Fruit fly (Drosophila melanogaster) whole organism, prepupa: ENCODE data around the gene Nuf2.
A peak's percentile ranks its signal among the peaks of the same experiment; 100 is the strongest.

Experiments used
- CG10631 ChIP-seq: fragments of 200-800 bp; sonication (Bioruptor generic); optimal IDR thresholded peaks from 2 replicates; lab custom pipeline; 2016; ENCODE audit warnings: missing biosample characterization, missing genetic modification characterization
- CG10669 ChIP-seq: fragments of 200-800 bp; sonication (Bioruptor generic); optimal IDR thresholded peaks from 3 replicates; lab custom pipeline; 2018; ENCODE audit warnings: missing biosample characterization, mild to moderate bottlenecking, missing genetic modification characterization, moderate library complexity
- CG11294 ChIP-seq: fragments of 200-800 bp; sonication (Bioruptor generic); IDR thresholded peaks from 2 replicates; pipeline ENCODE4 v1.3.6; 2022; ENCODE audit warnings: missing biosample characterization, missing genetic modification characterization
- CG11902 ChIP-seq: fragments of 200-800 bp; sonication (Bioruptor generic); optimal IDR thresholded peaks from 3 replicates; lab custom pipeline; 2016; ENCODE audit warnings: missing biosample characterization, missing genetic modification characterization
- CG15336 ChIP-seq: fragments of 200-800 bp; sonication (Bioruptor generic); IDR thresholded peaks from 2 replicates; pipeline ENCODE4 v1.3.6; 2022; ENCODE audit warnings: missing biosample characterization, missing genetic modification characterization
- CG16779 ChIP-seq: fragments of 200-800 bp; sonication (Bioruptor generic); optimal IDR thresholded peaks from 3 replicates; lab custom pipeline; 2017; ENCODE audit warnings: missing biosample characterization, mild to moderate bottlenecking, missing genetic modification characterization
- CG31627 ChIP-seq: fragments of 200-800 bp; sonication (Bioruptor generic); optimal IDR thresholded peaks from 3 replicates; lab custom pipeline; 2016; ENCODE audit warnings: missing biosample characterization, missing genetic modification characterization
- CG34406 ChIP-seq: fragments of 200-800 bp; sonication (Bioruptor generic); optimal IDR thresholded peaks from 3 replicates; lab custom pipeline; 2016; ENCODE audit warnings: missing biosample characterization, missing genetic modification characterization
- CG3919 ChIP-seq: fragments of 200-800 bp; sonication (Bioruptor generic); optimal IDR thresholded peaks from 3 replicates; lab custom pipeline; 2016; ENCODE audit warnings: missing biosample characterization, missing genetic modification characterization
- CG4318 ChIP-seq: fragments of 200-800 bp; sonication (Bioruptor generic); optimal IDR thresholded peaks from 3 replicates; lab custom pipeline; 2017; ENCODE audit warnings: missing biosample characterization, mild to moderate bottlenecking, missing genetic modification characterization
- CG6163 ChIP-seq: fragments of 200-800 bp; sonication (Bioruptor generic); IDR thresholded peaks from 3 replicates; pipeline ENCODE4 v1.3.6; 2022; ENCODE audit warnings: missing biosample characterization, missing genetic modification characterization
- CG6276 ChIP-seq: fragments of 200-800 bp; sonication (Bioruptor generic); optimal IDR thresholded peaks from 2 replicates; lab custom pipeline; 2017; ENCODE audit warnings: missing biosample characterization, mild to moderate bottlenecking, missing genetic modification characterization
- CG6792 ChIP-seq: fragments of 200-800 bp; sonication (Bioruptor generic); optimal IDR thresholded peaks from 3 replicates; lab custom pipeline; 2016; ENCODE audit warnings: missing biosample characterization, missing genetic modification characterization
- CG6808 ChIP-seq: fragments of 200-800 bp; sonication (Bioruptor generic); optimal IDR thresholded peaks from 3 replicates; lab custom pipeline; 2017; ENCODE audit warnings: missing biosample characterization, missing genetic modification characterization, mild to moderate bottlenecking, moderate library complexity, missing genetic modification reagents
- CG7368 ChIP-seq: fragments of 200-800 bp; sonication (Bioruptor generic); optimal IDR thresholded peaks from 3 replicates; lab custom pipeline; 2016; ENCODE audit warnings: missing biosample characterization, missing genetic modification characterization
- CG8119 ChIP-seq: fragments of 200-800 bp; sonication (Bioruptor generic); IDR thresholded peaks from 3 replicates; pipeline ENCODE4 v1.3.6; 2022; ENCODE audit warnings: missing biosample characterization, missing genetic modification characterization
- CG9139 ChIP-seq: fragments of 200-800 bp; sonication (Bioruptor generic); optimal IDR thresholded peaks from 3 replicates; lab custom pipeline; 2017; ENCODE audit warnings: missing biosample characterization, mild to moderate bottlenecking, missing genetic modification characterization
- Eip75B ChIP-seq: fragments of 200-800 bp; sonication (Bioruptor generic); optimal IDR thresholded peaks from 3 replicates; lab custom pipeline; 2016; ENCODE audit warnings: missing biosample characterization, missing genetic modification characterization
- Eip78C ChIP-seq: fragments of 200-800 bp; sonication (Bioruptor generic); peaks from one replicate; lab custom pipeline; 2016; ENCODE audit warnings: missing biosample characterization, missing genetic modification characterization
- Lpt ChIP-seq: fragments of 200-800 bp; sonication (Bioruptor generic); optimal IDR thresholded peaks from 3 replicates; lab custom pipeline; 2016; ENCODE audit warnings: missing biosample characterization, missing genetic modification characterization
- Smox ChIP-seq: fragments of 200-800 bp; sonication (Bioruptor generic); optimal IDR thresholded peaks from 3 replicates; lab custom pipeline; 2016; ENCODE audit warnings: missing biosample characterization, missing genetic modification characterization
- Sox102F ChIP-seq: fragments of 200-800 bp; sonication (Bioruptor generic); optimal IDR thresholded peaks from 2 replicates; lab custom pipeline; 2016; ENCODE audit warnings: missing biosample characterization, mild to moderate bottlenecking, missing genetic modification characterization
- Sox15 ChIP-seq: fragments of 200-800 bp; sonication (Bioruptor generic); optimal IDR thresholded peaks from 3 replicates; lab custom pipeline; 2016; ENCODE audit warnings: missing biosample characterization, missing genetic modification characterization
- acj6 ChIP-seq: fragments of 200-800 bp; sonication (Bioruptor generic); optimal IDR thresholded peaks from 3 replicates; lab custom pipeline; 2016; ENCODE audit warnings: missing biosample characterization, missing genetic modification characterization
- cyc ChIP-seq: fragments of 200-800 bp; sonication (Bioruptor generic); optimal IDR thresholded peaks from 3 replicates; lab custom pipeline; 2016; ENCODE audit warnings: missing biosample characterization, missing genetic modification characterization
- eg ChIP-seq: fragments of 200-800 bp; sonication (Bioruptor generic); IDR thresholded peaks from 3 replicates; pipeline ENCODE4 v1.3.6; 2022; ENCODE audit warnings: missing biosample characterization, missing genetic modification characterization
- esn ChIP-seq: fragments of 200-800 bp; sonication (Bioruptor generic); optimal IDR thresholded peaks from 2 replicates; lab custom pipeline; 2016; ENCODE audit warnings: missing biosample characterization, mild to moderate bottlenecking, missing genetic modification characterization, moderate library complexity
- fd59A ChIP-seq: fragments of 200-800 bp; sonication (Bioruptor generic); optimal IDR thresholded peaks from 2 replicates; lab custom pipeline; 2017; ENCODE audit warnings: missing biosample characterization, mild to moderate bottlenecking, missing genetic modification characterization, missing genetic modification reagents
- fd85E ChIP-seq: fragments of 200-800 bp; sonication (Bioruptor generic); optimal IDR thresholded peaks from 3 replicates; lab custom pipeline; 2016; ENCODE audit warnings: missing biosample characterization, missing genetic modification characterization
- lz ChIP-seq: fragments of 200-800 bp; sonication (Bioruptor generic); optimal IDR thresholded peaks from 3 replicates; lab custom pipeline; 2016; ENCODE audit warnings: missing biosample characterization, missing genetic modification characterization
- net ChIP-seq: fragments of 200-800 bp; sonication (Bioruptor generic); optimal IDR thresholded peaks from 3 replicates; lab custom pipeline; 2016; ENCODE audit warnings: missing biosample characterization, missing genetic modification characterization
- pdm3 ChIP-seq: fragments of 200-800 bp; sonication (Bioruptor generic); optimal IDR thresholded peaks from 3 replicates; lab custom pipeline; 2016; ENCODE audit warnings: missing biosample characterization, missing genetic modification characterization
- spab ChIP-seq: fragments of 200-800 bp; sonication (Bioruptor generic); optimal IDR thresholded peaks from 2 replicates; lab custom pipeline; 2017; ENCODE audit warnings: missing biosample characterization, mild to moderate bottlenecking, missing genetic modification characterization, missing genetic modification reagents
- ss ChIP-seq, 2 experiments: fragments of 200-800 bp; sonication (Bioruptor generic); optimal IDR thresholded peaks; 2 replicates in 1 of 2; 3 replicates in 1 of 2; lab custom pipeline; 2017 to 2018; ENCODE audit warnings: mild to moderate bottlenecking in 2 of 2, missing biosample characterization in 2 of 2, missing genetic modification characterization in 2 of 2, moderate library complexity in 1 of 2
- svp ChIP-seq: fragments of 200-800 bp; sonication (Bioruptor generic); peaks from one replicate; lab custom pipeline; 2016; ENCODE audit warnings: missing biosample characterization, missing genetic modification characterization
- topi ChIP-seq: fragments of 200-800 bp; sonication (Bioruptor generic); optimal IDR thresholded peaks from 3 replicates; lab custom pipeline; 2016; ENCODE audit warnings: missing biosample characterization, missing genetic modification characterization
- vri ChIP-seq: fragments of 200-800 bp; sonication (Bioruptor generic); optimal IDR thresholded peaks from 3 replicates; lab custom pipeline; 2016; ENCODE audit warnings: missing biosample characterization, mild to moderate bottlenecking, missing genetic modification characterization

Gene Nuf2

dm6 chr2L:7071862-7072261 is 6.2 kb upstream of the Nuf2 start (continued):
- TF ChIP-seq spab (GFP tag; lab: Kevin White, UChicago) (peak; percentile 26), ss (GFP tag; optimal IDR thresholded peaks at IDR 0.05; lab: Kevin White, UChicago) (peak; percentile 39 to 68), CG8119 (GFP tag; lab: Robert Waterston, UW) (peak; percentile 50; the same call in 1 of the 3 replicates), CG11294 (GFP tag; lab: Robert Waterston, UW) (0 out of 2 replicates have a peak, but pooled peaks have one; percentile 30), lz (peak; percentile 1), topi (peak; percentile 40), Sox15 (GFP tag; lab: Kevin White, UChicago) (peak; percentile 11), CG6163 (GFP tag; lab: Robert Waterston, UW) (peak; percentile 83), net (GFP tag; lab: Kevin White, UChicago) (no peak), Eip75B (GFP tag; lab: Kevin White, UChicago) (peak; percentile 67), CG10669 (GFP tag; lab: Kevin White, UChicago) (peak; percentile 69), cyc (GFP tag; lab: Kevin White, UChicago) (peak; percentile 48), CG4318 (GFP tag; lab: Kevin White, UChicago) (peak; percentile 14), pdm3 (GFP tag; lab: Kevin White, UChicago) (peak; percentile 54), fd59A (GFP tag; lab: Kevin White, UChicago) (peak; percentile 52), CG34406 (GFP tag; lab: Kevin White, UChicago) (peak; percentile 32)

- no peak for TF ChIP-seq CG31627
- TF ChIP-seq Eip78C, result no peak
- TF ChIP-seq eg (GFP tag; lab: Robert Waterston, UW), result no peak
- TF ChIP-seq CG7368 (GFP tag; lab: Kevin White, UChicago), result no peak
- no peak for TF ChIP-seq svp (GFP tag; lab: Kevin White, UChicago)
- no peak for TF ChIP-seq fd59A (GFP tag; lab: Kevin White, UChicago)
- no peak for TF ChIP-seq CG11902
- TF ChIP-seq topi, result no peak
- no peak for TF ChIP-seq CG3919 (GFP tag; lab: Kevin White, UChicago)
- TF ChIP-seq acj6, result no peak
- no peak for TF ChIP-seq Sox102F
- TF ChIP-seq CG6808 (GFP tag; lab: Kevin White, UChicago), result no peak
- TF ChIP-seq CG6792 (GFP tag; lab: Kevin White, UChicago), result no peak
- no peak for TF ChIP-seq fd85E (GFP tag; lab: Kevin White, UChicago)
- TF ChIP-seq CG9139 (GFP tag; lab: Kevin White, UChicago), result no peak
- no peak for TF ChIP-seq Lpt (GFP tag; lab: Kevin White, UChicago)
Measured at dm6 chr2L:7071219-7071618, 5.6 kb upstream of the Nuf2 start.

dm6 chr2L:7067683-7068082 is 2.0 kb upstream of the Nuf2 start, which contains the start of gene Ugt307A1:
Gene Ugt307A1 (plus strand): TSS chr2L:7067983.
- TF ChIP-seq CG10669 (GFP tag; lab: Kevin White, UChicago), result no peak
- no peak for TF ChIP-seq svp (GFP tag; lab: Kevin White, UChicago)
- no peak for TF ChIP-seq Smox (GFP tag; lab: Kevin White, UChicago)
- no peak for TF ChIP-seq CG10631 (GFP tag; lab: Kevin White, UChicago)
- TF ChIP-seq CG6163 (GFP tag; lab: Robert Waterston, UW), result no peak
- TF ChIP-seq CG6276 (GFP tag; lab: Kevin White, UChicago), result no peak
- no peak for TF ChIP-seq esn (GFP tag; lab: Kevin White, UChicago)
- no peak for TF ChIP-seq CG15336 (GFP tag; lab: Robert Waterston, UW)
- no peak for TF ChIP-seq spab (GFP tag; lab: Kevin White, UChicago)
- no peak for TF ChIP-seq CG16779
- TF ChIP-seq vri (GFP tag; lab: Kevin White, UChicago), result no peak
- TF ChIP-seq CG11902, result no peak
- no peak for TF ChIP-seq Eip78C
- TF ChIP-seq CG6808 (GFP tag; lab: Kevin White, UChicago), result no peak
- no peak for TF ChIP-seq eg (GFP tag; lab: Robert Waterston, UW)
- no peak for TF ChIP-seq topi
